Worm (Caenorhabditis elegans) whole organism, L1 larva: Measurements from ENCODE around the gene crn-6.

ENCODE experiments used
- C04F5.9 ChIP-seq: sonication (generic microtip); optimal IDR thresholded peaks from 2 replicates; lab custom pipeline; 2016; ENCODE audit warnings: missing genetic modification characterization, missing compliant biosample characterization
- C16A3.4 ChIP-seq: fragments of 150-350 bp; optimal IDR thresholded peaks from 2 replicates; lab custom pipeline; 2014; ENCODE audit warnings: missing biosample characterization, missing genetic modification characterization
- C34B4.2 ChIP-seq: sonication (generic microtip); optimal IDR thresholded peaks from 2 replicates; lab custom pipeline; 2017; ENCODE audit warnings: mild to moderate bottlenecking, missing genetic modification characterization, missing compliant biosample characterization
- aha-1 ChIP-seq: fragments of 150-350 bp; optimal IDR thresholded peaks from 2 replicates; lab custom pipeline; 2014; ENCODE audit warnings: missing biosample characterization, missing genetic modification characterization
- alr-1 ChIP-seq: fragments of 200-800 bp; sonication (Bioruptor generic); optimal IDR thresholded peaks from 2 replicates; lab custom pipeline; 2018; ENCODE audit warnings: borderline replicate concordance, mild to moderate bottlenecking, missing genetic modification characterization, missing compliant biosample characterization
- aly-2 ChIP-seq: fragments of 150-350 bp; optimal IDR thresholded peaks from 2 replicates; lab custom pipeline; 2014; ENCODE audit warnings: missing biosample characterization, missing genetic modification characterization
- ceh-82 ChIP-seq, 3 experiments: fragments of 150-350 bp in 1 of 3; sonication (generic microtip) in 2 of 3; optimal IDR thresholded peaks; 2 replicates each; lab custom pipeline; 2014 to 2017; ENCODE audit warnings: missing biosample characterization in 3 of 3, missing genetic modification characterization in 3 of 3
- ceh-88 ChIP-seq: fragments of 200-800 bp; sonication (Bioruptor generic); IDR thresholded peaks from 2 replicates; pipeline ENCODE4 v1.3.6; 2022; ENCODE audit warnings: missing genetic modification characterization, missing compliant biosample characterization
- ceh-90 ChIP-seq: sonication (generic microtip); optimal IDR thresholded peaks from 2 replicates; lab custom pipeline; 2016; ENCODE audit warnings: missing genetic modification characterization, missing compliant biosample characterization
- dpl-1 ChIP-seq, 3 experiments: fragments of 150-350 bp in 2 of 3; sonication (generic microtip) in 1 of 3; optimal IDR thresholded peaks; 2 replicates each; lab custom pipeline; 2014 to 2017; ENCODE audit warnings: missing biosample characterization in 3 of 3, missing genetic modification characterization in 3 of 3, missing genetic modification reagents in 3 of 3
- dsc-1 ChIP-seq: sonication (generic microtip); optimal IDR thresholded peaks from 2 replicates; lab custom pipeline; 2016; ENCODE audit warnings: mild to moderate bottlenecking, missing genetic modification characterization, missing compliant biosample characterization
- efl-1 ChIP-seq, 4 experiments: fragments of 150-350 bp; optimal IDR thresholded peaks in 3 of 4; peaks in 1 of 4; 1 replicate in 1 of 4; 2 replicates in 3 of 4; lab custom pipeline; 2014; ENCODE audit warnings: missing biosample characterization in 2 of 4, missing genetic modification characterization in 2 of 4, missing genetic modification reagents in 2 of 4
- efl-3 ChIP-seq: fragments of 200-800 bp; sonication (Bioruptor generic); optimal IDR thresholded peaks from 2 replicates; lab custom pipeline; 2018; ENCODE audit warnings: mild to moderate bottlenecking, missing genetic modification characterization, missing compliant biosample characterization
- egl-27 ChIP-seq, 2 experiments: fragments of 150-350 bp in 1 of 2; sonication (generic microtip); optimal IDR thresholded peaks; 3 replicates each; lab custom pipeline; 2017 to 2018; ENCODE audit warnings: missing biosample characterization in 2 of 2, missing genetic modification characterization in 2 of 2, missing genetic modification reagents in 2 of 2
- elt-2 ChIP-seq: sonication (generic microtip); optimal IDR thresholded peaks from 2 replicates; lab custom pipeline; 2016; ENCODE audit warnings: missing genetic modification characterization, mild to moderate bottlenecking, inconsistent platforms, missing compliant biosample characterization, missing genetic modification reagents
- fkh-8 ChIP-seq: sonication (generic microtip); optimal IDR thresholded peaks from 2 replicates; lab custom pipeline; 2016; ENCODE audit warnings: mild to moderate bottlenecking, missing genetic modification characterization, missing compliant biosample characterization
- hlh-4 ChIP-seq: sonication (generic microtip); optimal IDR thresholded peaks from 2 replicates; lab custom pipeline; 2016; ENCODE audit warnings: mild to moderate bottlenecking, missing genetic modification characterization, missing compliant biosample characterization
- hpl-2 ChIP-seq: fragments of 150-350 bp; optimal IDR thresholded peaks from 2 replicates; lab custom pipeline; 2014; ENCODE audit warnings: missing biosample characterization, missing genetic modification reagents, missing genetic modification characterization
- isw-1 ChIP-seq: fragments of 200-800 bp; sonication (Bioruptor generic); IDR thresholded peaks from 2 replicates; pipeline ENCODE4 v1.3.6; 2022; ENCODE audit warnings: missing genetic modification characterization, missing compliant biosample characterization
- jun-1 ChIP-seq: fragments of 150-350 bp; optimal IDR thresholded peaks from 2 replicates; lab custom pipeline; 2014; ENCODE audit warnings: missing biosample characterization, missing genetic modification reagents, missing genetic modification characterization
- lin-13 ChIP-seq: fragments of 150-350 bp; optimal IDR thresholded peaks from 2 replicates; lab custom pipeline; 2014; ENCODE audit warnings: missing biosample characterization, missing genetic modification reagents, missing genetic modification characterization
- lin-14 ChIP-seq: fragments of 200-800 bp; sonication (Bioruptor generic); optimal IDR thresholded peaks from 2 replicates; lab custom pipeline; 2018; ENCODE audit warnings: mild to moderate bottlenecking, missing genetic modification characterization, moderate library complexity, missing compliant biosample characterization
- lin-15B ChIP-seq: fragments of 150-350 bp; sonication (generic microtip); optimal IDR thresholded peaks from 3 replicates; lab custom pipeline; 2014; ENCODE audit warnings: missing biosample characterization, missing genetic modification characterization
- lin-35 ChIP-seq, 2 experiments: fragments of 150-350 bp; optimal IDR thresholded peaks; 2 replicates each; lab custom pipeline; 2014; ENCODE audit warnings: missing biosample characterization in 2 of 2, missing genetic modification characterization in 2 of 2, missing genetic modification reagents in 2 of 2
- mab-9 ChIP-seq: fragments of 200-800 bp; sonication (Bioruptor generic); IDR thresholded peaks from 2 replicates; pipeline ENCODE4 v1.3.6; 2022; ENCODE audit warnings: missing genetic modification reagents, missing genetic modification characterization, missing compliant biosample characterization
- mdl-1 ChIP-seq, 2 experiments: fragments of 150-350 bp; optimal IDR thresholded peaks; 2 replicates each; lab custom pipeline; 2014 to 2017; ENCODE audit warnings: missing biosample characterization in 2 of 2, missing genetic modification characterization in 2 of 2, inconsistent platforms in 1 of 2
- mep-1 ChIP-seq: fragments of 150-350 bp; optimal IDR thresholded peaks from 2 replicates; lab custom pipeline; 2014; ENCODE audit warnings: missing biosample characterization, missing genetic modification characterization
- nhr-237 ChIP-seq: fragments of 150-350 bp; optimal IDR thresholded peaks from 2 replicates; lab custom pipeline; 2014; ENCODE audit warnings: missing biosample characterization, missing genetic modification characterization
- nhr-47 ChIP-seq: sonication (generic microtip); optimal IDR thresholded peaks from 2 replicates; lab custom pipeline; 2016; ENCODE audit warnings: mild to moderate bottlenecking, missing genetic modification characterization, moderate library complexity, missing compliant biosample characterization
- nhr-71 ChIP-seq: sonication (generic microtip); optimal IDR thresholded peaks from 2 replicates; lab custom pipeline; 2016; ENCODE audit warnings: mild to moderate bottlenecking, missing genetic modification characterization, moderate library complexity, missing compliant biosample characterization
- nhr-76 ChIP-seq: sonication (generic microtip); optimal IDR thresholded peaks from 2 replicates; lab custom pipeline; 2017; ENCODE audit warnings: missing biosample characterization, missing genetic modification characterization
- nhr-77 ChIP-seq: fragments of 150-350 bp; optimal IDR thresholded peaks from 2 replicates; lab custom pipeline; 2014; ENCODE audit warnings: missing biosample characterization, missing genetic modification characterization
- nhr-84 ChIP-seq: sonication (generic microtip); optimal IDR thresholded peaks from 2 replicates; lab custom pipeline; 2017; ENCODE audit warnings: missing biosample characterization, missing genetic modification characterization
- pax-3 ChIP-seq: fragments of 200-800 bp; sonication (Bioruptor generic); optimal IDR thresholded peaks from 2 replicates; lab custom pipeline; 2018; ENCODE audit warnings: mild to moderate bottlenecking, missing genetic modification characterization, moderate library complexity, missing compliant biosample characterization
- pqm-1 ChIP-seq: sonication (generic microtip); optimal IDR thresholded peaks from 3 replicates; lab custom pipeline; 2017; ENCODE audit warnings: missing biosample characterization, missing genetic modification characterization
- snpc-4 ChIP-seq: fragments of 150-350 bp; optimal IDR thresholded peaks from 2 replicates; lab custom pipeline; 2014; ENCODE audit warnings: missing biosample characterization, missing genetic modification characterization
- snu-23 ChIP-seq: sonication (generic microtip); optimal IDR thresholded peaks from 2 replicates; lab custom pipeline; 2016; ENCODE audit warnings: missing genetic modification characterization, missing compliant biosample characterization
- sox-4 ChIP-seq: sonication (generic microtip); optimal IDR thresholded peaks from 2 replicates; lab custom pipeline; 2016; ENCODE audit warnings: missing genetic modification characterization, missing compliant biosample characterization
- sptf-1 ChIP-seq: fragments of 150-350 bp; optimal IDR thresholded peaks from 2 replicates; lab custom pipeline; 2014; ENCODE audit warnings: missing biosample characterization, missing genetic modification characterization
- sup-37 ChIP-seq: fragments of 200-800 bp; sonication (Bioruptor generic); optimal IDR thresholded peaks from 2 replicates; lab custom pipeline; 2018; ENCODE audit warnings: mild to moderate bottlenecking, missing genetic modification characterization, missing compliant biosample characterization
- tbx-2 ChIP-seq: sonication (generic microtip); optimal IDR thresholded peaks from 2 replicates; lab custom pipeline; 2016; ENCODE audit warnings: missing genetic modification characterization, missing compliant biosample characterization
- tlp-1 ChIP-seq: fragments of 150-350 bp; optimal IDR thresholded peaks from 2 replicates; lab custom pipeline; 2014; ENCODE audit warnings: missing biosample characterization, missing genetic modification characterization
- unc-30 ChIP-seq: sonication (generic microtip); optimal IDR thresholded peaks from 2 replicates; lab custom pipeline; 2017; ENCODE audit warnings: missing biosample characterization, missing genetic modification characterization
- unc-62 ChIP-seq: fragments of 150-350 bp; optimal IDR thresholded peaks from 2 replicates; lab custom pipeline; 2014; ENCODE audit warnings: missing biosample characterization, missing genetic modification reagents, missing genetic modification characterization
- unc-86 ChIP-seq: sonication (generic microtip); optimal IDR thresholded peaks from 2 replicates; lab custom pipeline; 2016; ENCODE audit warnings: missing genetic modification characterization, missing compliant biosample characterization
- unc-98 ChIP-seq: fragments of 200-800 bp; sonication (Bioruptor generic); IDR thresholded peaks from 2 replicates; pipeline ENCODE4 v1.3.6; 2022; ENCODE audit warnings: missing genetic modification characterization, missing compliant biosample characterization
- vab-15 ChIP-seq: sonication (generic microtip); optimal IDR thresholded peaks from 2 replicates; lab custom pipeline; 2017; ENCODE audit warnings: missing genotype, mild to moderate bottlenecking, missing genetic modification characterization, missing compliant biosample characterization
- xbp-1 ChIP-seq: sonication (generic microtip); optimal IDR thresholded peaks from 2 replicates; lab custom pipeline; 2016; ENCODE audit warnings: missing genetic modification characterization, missing compliant biosample characterization
- zag-1 ChIP-seq: fragments of 150-350 bp; optimal IDR thresholded peaks from 2 replicates; lab custom pipeline; 2014; ENCODE audit warnings: missing biosample characterization, missing genetic modification characterization
- zip-4 ChIP-seq: fragments of 200-800 bp; sonication (Bioruptor generic); optimal IDR thresholded peaks from 2 replicates; lab custom pipeline; 2018; ENCODE audit warnings: mild to moderate bottlenecking, missing genetic modification characterization, moderate library complexity, missing compliant biosample characterization
- ztf-11 ChIP-seq, 2 experiments: sonication (generic microtip); optimal IDR thresholded peaks; 2 replicates each; lab custom pipeline; 2016 to 2017; ENCODE audit warnings: missing genetic modification characterization in 2 of 2, missing biosample characterization in 1 of 2, missing compliant biosample characterization in 1 of 2
- ztf-4 ChIP-seq: fragments of 150-350 bp; optimal IDR thresholded peaks from 2 replicates; lab custom pipeline; 2014; ENCODE audit warnings: missing biosample characterization, missing genetic modification characterization

The crn-6 gene

DNA sequence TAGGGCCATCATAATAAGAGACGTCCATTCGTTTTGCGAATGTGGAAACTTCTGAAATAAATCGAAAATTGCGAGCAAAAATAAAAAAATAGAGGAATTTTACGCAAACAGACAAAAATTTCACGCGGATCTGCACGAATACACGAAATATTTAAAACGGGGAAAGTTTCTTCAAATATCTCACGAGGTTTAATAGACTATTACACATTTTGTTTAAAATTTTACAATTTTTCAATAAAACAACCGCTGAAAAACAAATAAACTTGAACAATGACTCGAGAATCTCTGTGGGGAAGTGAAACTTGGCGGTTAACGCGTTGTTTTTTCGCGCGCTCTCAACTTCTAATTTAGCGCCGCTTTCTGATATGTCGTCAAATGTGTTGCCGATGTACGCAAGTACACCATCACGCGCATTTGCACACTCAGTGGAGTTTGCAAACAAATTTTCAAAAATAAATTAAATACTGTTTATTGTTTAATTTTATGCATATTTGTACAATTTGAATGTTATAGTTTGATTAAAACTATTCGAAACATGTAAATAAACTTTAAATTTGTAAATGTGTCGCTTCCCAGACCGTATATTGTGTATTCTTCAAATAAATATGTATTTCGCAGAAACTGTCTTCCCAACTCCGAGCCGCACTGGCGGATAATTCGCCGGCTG lies 26.2 kb downstream of the crn-6 start, which contains the start of the genes gpr-2 and rgr-1 (continued):
- TF ChIP-seq lin-15B (peak; percentile 23), pqm-1 (tag; lab: Kevin White, UChicago) (no peak), C16A3.4 (tag; lab: Kevin White, UChicago) (no peak), sup-37 (GFP tag; lab: Kevin White, UChicago) (no peak), lin-14 (GFP tag; lab: Kevin White, UChicago) (no peak), hlh-4 (tag; lab: Kevin White, UChicago) (no peak), lin-35 (GFP tag; optimal IDR thresholded peaks at IDR 0.05; lab: Kevin White, UChicago) (peak; percentile 85 to 94), alr-1 (no peak), pax-3 (tag; lab: Kevin White, UChicago) (no peak), snpc-4 (tag; lab: Kevin White, UChicago) (no peak), unc-62 (GFP tag; lab: Kevin White, UChicago) (no peak), C04F5.9 (peak; percentile 23), elt-2 (tag; lab: Kevin White, UChicago) (no peak), sox-4 (no peak), efl-1 (optimal IDR thresholded peaks at IDR 0.05; lab: Kevin White, UChicago) (peak; percentile 59 to 88), efl-1 (GFP tag; optimal IDR thresholded peaks at IDR 0.05 in 1 of 2; lab: Kevin White, UChicago) (peak; percentile 88 to 99), jun-1 (tag; lab: Kevin White, UChicago) (no peak), efl-3 (no peak), vab-15 (tag; lab: Kevin White, UChicago) (no peak), unc-30 (tag; lab: Kevin White, UChicago) (no peak), zag-1 (tag; lab: Kevin White, UChicago) (no peak), hpl-2 (GFP tag; lab: Kevin White, UChicago) (no peak), isw-1 (peak; percentile 11; the same call in 1 of the 2 replicates), unc-98 (no peak), nhr-47 (peak; percentile 65), nhr-77 (tag; lab: Kevin White, UChicago) (no peak), nhr-71 (tag; lab: Kevin White, UChicago) (peak; percentile 37), nhr-84 (no peak), snu-23 (GFP tag; lab: Kevin White, UChicago) (no peak), mep-1 (tag; lab: Kevin White, UChicago) (peak; percentile 29), egl-27 (tag; optimal IDR thresholded peaks at IDR 0.05; lab: Kevin White, UChicago) (no peak), lin-13 (GFP tag; lab: Kevin White, UChicago) (no peak), sptf-1 (no peak), zip-4 (GFP tag; lab: Kevin White, UChicago) (no peak), nhr-237 (tag; lab: Kevin White, UChicago) (no peak), mab-9 (no peak), unc-86 (tag; lab: Kevin White, UChicago) (no peak), C34B4.2 (tag; lab: Kevin White, UChicago) (no peak), xbp-1 (tag; lab: Kevin White, UChicago) (no peak), nhr-76 (tag; lab: Kevin White, UChicago) (no peak), tbx-2 (tag; lab: Kevin White, UChicago) (no peak), dpl-1 (GFP tag; optimal IDR thresholded peaks at IDR 0.05; lab: Kevin White, UChicago) (peak; percentile 77 to 90 (median 87)), dsc-1 (tag; lab: Kevin White, UChicago) (peak; percentile 26), mdl-1 (tag; optimal IDR thresholded peaks at IDR 0.05; lab: Kevin White, UChicago) (peak in 1 of 2 experiments; percentile 23), ztf-4 (no peak), fkh-8 (tag; lab: Kevin White, UChicago) (no peak), ztf-11 (tag; optimal IDR thresholded peaks at IDR 0.05; lab: Kevin White, UChicago) (no peak), ceh-90 (no peak), ceh-82 (tag; optimal IDR thresholded peaks at IDR 0.05; lab: Kevin White, UChicago) (peak in 2 of 3 experiments; percentile 27 to 46), aha-1 (no peak), tlp-1 (tag; lab: Kevin White, UChicago) (no peak), aly-2 (tag; lab: Kevin White, UChicago) (no peak), ceh-88 (no peak)
